Fruit fly (Drosophila melanogaster): ENCODE results near the gene Ance-2.

DNA sequence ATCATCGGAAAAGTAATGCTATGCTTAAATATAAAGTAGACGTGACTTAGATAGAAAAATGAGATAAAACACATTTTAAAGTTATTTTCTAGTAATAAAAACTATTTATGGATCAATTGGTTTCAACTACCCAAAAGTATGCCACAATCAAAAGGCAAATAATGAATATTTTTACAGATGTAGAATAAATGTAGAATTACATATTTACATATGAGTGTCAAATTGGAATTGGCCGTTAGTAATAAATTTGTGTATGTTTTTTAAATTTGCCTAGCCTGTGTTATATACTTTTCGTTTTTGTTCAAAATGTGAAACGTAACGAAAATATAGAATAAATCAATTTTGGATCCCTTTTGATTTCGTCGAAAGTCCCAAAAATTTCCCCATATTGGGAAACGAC lies 2.6 kb downstream of the Ance-2 start, which contains the start of gene Acyp:
- TF ChIP-seq psq (optimal IDR thresholded peaks at IDR 0.05) (no peak), CG8478 (optimal IDR thresholded peaks at IDR 0.05) (no peak), usp (GFP tag; optimal IDR thresholded peaks at IDR 0.05) (no peak), EcR (GFP tag; optimal IDR thresholded peaks at IDR 0.05) (no peak), pan (optimal IDR thresholded peaks at IDR 0.05) (no peak)

Measured in whole organism.